Fruit fly (Drosophila melanogaster): Measurements from ENCODE around the gene Mur18B.

DNA sequence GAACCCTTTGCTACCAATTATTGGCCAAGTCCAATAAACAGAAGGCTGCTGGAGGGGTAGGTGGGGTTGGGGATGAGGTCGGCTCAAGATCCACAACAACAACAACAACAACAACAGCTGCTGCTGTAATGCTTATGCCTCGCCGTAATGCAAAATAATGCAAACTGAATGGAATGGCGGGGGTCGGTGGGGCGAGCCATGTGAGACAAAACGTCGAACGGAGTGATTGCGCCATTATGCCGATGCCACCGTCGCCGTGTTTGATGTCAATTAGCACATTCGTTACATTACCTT, 47.6 kb downstream of the Mur18B start:
- no peak for TF ChIP-seq Snoo (tag; optimal IDR thresholded peaks at IDR 0.05)
- no peak for TF ChIP-seq gl (tag; optimal IDR thresholded peaks at IDR 0.05)
- TF ChIP-seq CG34367 (tag; optimal IDR thresholded peaks at IDR 0.05): no peak
- TF ChIP-seq CG10348 (GFP tag; IDR thresholded peaks at IDR 0.05): no peak
- no peak for TF ChIP-seq CG15710 (tag; optimal IDR thresholded peaks at IDR 0.05)
- TF ChIP-seq CG32121 (GFP tag; IDR thresholded peaks at IDR 0.05): no peak
- no peak for TF ChIP-seq rn (GFP tag; IDR thresholded peaks at IDR 0.05)
- no peak for TF ChIP-seq fd96Ca (GFP tag; IDR thresholded peaks at IDR 0.05)
- no peak for TF ChIP-seq CG12605 (GFP tag; IDR thresholded peaks at IDR 0.05)
- TF ChIP-seq CG14655 (GFP tag; optimal IDR thresholded peaks at IDR 0.05): no peak
